Fruit fly (Drosophila melanogaster) whole organism, adult: ENCODE results near the gene CG8578.

Source experiments
- CG11617 ChIP-seq: fragments of 200-800 bp; sonication (Bioruptor generic); optimal IDR thresholded peaks from 2 replicates; lab custom pipeline; 2017; ENCODE audit warnings: mild to moderate bottlenecking, missing biosample characterization, missing genetic modification reagents, missing genetic modification characterization
- CG12768 ChIP-seq: fragments of 200-800 bp; sonication (Bioruptor generic); optimal IDR thresholded peaks from 2 replicates; lab custom pipeline; 2017; ENCODE audit warnings: missing biosample characterization, missing genetic modification characterization, mild to moderate bottlenecking, moderate library complexity, missing genetic modification reagents
- CG14711 ChIP-seq: fragments of 200-800 bp; sonication (Bioruptor generic); optimal IDR thresholded peaks from 2 replicates; lab custom pipeline; 2018; ENCODE audit warnings: missing biosample characterization, mild to moderate bottlenecking, missing genetic modification characterization, moderate library complexity
- CG1620 ChIP-seq: fragments of 200-800 bp; sonication (Bioruptor generic); optimal IDR thresholded peaks from 2 replicates; lab custom pipeline; 2016; ENCODE audit warnings: missing biosample characterization, missing genetic modification characterization
- CG33017 ChIP-seq: fragments of 200-800 bp; sonication (Bioruptor generic); optimal IDR thresholded peaks from 2 replicates; lab custom pipeline; 2018; ENCODE audit warnings: missing biosample characterization, mild to moderate bottlenecking, missing genetic modification characterization, moderate library complexity
- CG5204 ChIP-seq: fragments of 200-800 bp; sonication (Bioruptor generic); optimal IDR thresholded peaks from 2 replicates; lab custom pipeline; 2016; ENCODE audit warnings: missing biosample characterization, missing genetic modification characterization
- CG7045 ChIP-seq: fragments of 200-800 bp; sonication (Bioruptor generic); optimal IDR thresholded peaks from 2 replicates; lab custom pipeline; 2017; ENCODE audit warnings: missing biosample characterization, mild to moderate bottlenecking, missing genetic modification characterization
- CG7101 ChIP-seq: fragments of 200-800 bp; sonication (Bioruptor generic); optimal IDR thresholded peaks from 2 replicates; lab custom pipeline; 2018; ENCODE audit warnings: missing biosample characterization, mild to moderate bottlenecking, missing genetic modification characterization, moderate library complexity
- Clk ChIP-seq: fragments of 200-800 bp; sonication (Bioruptor generic); optimal IDR thresholded peaks from 2 replicates; lab custom pipeline; 2017; ENCODE audit warnings: missing biosample characterization, missing genetic modification characterization
- Crg-1 ChIP-seq: fragments of 200-800 bp; sonication (Bioruptor generic); optimal IDR thresholded peaks from 2 replicates; lab custom pipeline; 2016; ENCODE audit warnings: missing biosample characterization, missing genetic modification characterization
- Hr96 ChIP-seq: fragments of 200-800 bp; sonication (Bioruptor generic); optimal IDR thresholded peaks from 2 replicates; lab custom pipeline; 2016; ENCODE audit warnings: missing biosample characterization, missing genetic modification characterization
- Mnt ChIP-seq: fragments of 200-800 bp; sonication (Bioruptor generic); optimal IDR thresholded peaks from 2 replicates; lab custom pipeline; 2016; ENCODE audit warnings: missing biosample characterization, mild to moderate bottlenecking, missing genetic modification characterization
- bab1 ChIP-seq: fragments of 200-800 bp; sonication (Bioruptor generic); optimal IDR thresholded peaks from 3 replicates; lab custom pipeline; 2019; ENCODE audit warnings: missing biosample characterization, mild to moderate bottlenecking, missing genetic modification characterization, moderate library complexity
- cic ChIP-seq: fragments of 200-800 bp; sonication (Bioruptor generic); optimal IDR thresholded peaks from 2 replicates; lab custom pipeline; 2017; ENCODE audit warnings: missing biosample characterization, mild to moderate bottlenecking, missing genetic modification characterization, moderate library complexity
- cnc ChIP-seq, 2 experiments: fragments of >200 bp; optimal IDR thresholded peaks; 2 replicates each; lab custom pipeline; 2017
- kay ChIP-seq: fragments of 200-800 bp; sonication (Bioruptor generic); peaks from one replicate; lab custom pipeline; 2016; ENCODE audit warnings: missing biosample characterization, missing genetic modification characterization, borderline replicate concordance
- ovo ChIP-seq: fragments of 200-800 bp; sonication (Bioruptor generic); optimal IDR thresholded peaks from 2 replicates; lab custom pipeline; 2016; ENCODE audit warnings: missing biosample characterization, missing genetic modification characterization
- pad ChIP-seq: fragments of 200-800 bp; sonication (Bioruptor generic); optimal IDR thresholded peaks from 3 replicates; lab custom pipeline; 2017; ENCODE audit warnings: missing biosample characterization, missing genetic modification characterization, mild to moderate bottlenecking, moderate library complexity, missing genetic modification reagents
- tj ChIP-seq: fragments of 200-800 bp; sonication (Bioruptor generic); optimal IDR thresholded peaks from 3 replicates; lab custom pipeline; 2017; ENCODE audit warnings: missing biosample characterization, mild to moderate bottlenecking, missing genetic modification characterization, moderate library complexity
- toe ChIP-seq: fragments of 200-800 bp; sonication (Bioruptor generic); optimal IDR thresholded peaks from 2 replicates; lab custom pipeline; 2016; ENCODE audit warnings: missing biosample characterization, missing genetic modification characterization

The CG8578 gene

DNA sequence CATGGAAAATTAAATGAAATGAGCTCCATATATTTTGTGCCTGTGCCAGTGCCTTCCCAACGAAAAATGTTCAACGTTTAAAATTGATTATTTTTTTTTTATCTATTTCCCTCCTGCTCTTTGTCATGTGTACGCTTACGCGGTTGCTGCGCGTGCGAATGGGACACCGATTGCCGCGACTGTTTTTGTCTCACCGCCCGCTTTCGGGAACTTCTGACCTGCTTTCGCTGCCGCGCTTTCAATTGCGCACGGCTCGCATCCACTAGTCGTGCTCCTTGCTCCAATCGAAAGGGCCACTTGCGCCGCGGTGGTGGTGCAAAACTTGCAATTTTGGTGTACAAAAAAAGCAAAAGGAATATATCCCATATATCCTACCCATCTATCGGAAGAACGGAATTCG lies 16.2 kb downstream of the CG8578 start:
- TF ChIP-seq CG1620 (GFP tag; lab: Kevin White, UChicago) (no peak), CG12768 (GFP tag; lab: Kevin White, UChicago) (peak; percentile 28), toe (GFP tag; lab: Kevin White, UChicago) (peak; percentile 32), CG7045 (peak; percentile 8), CG33017 (tag; lab: Kevin White, UChicago) (no peak), Mnt (GFP tag; lab: Kevin White, UChicago) (peak; percentile 95), pad (peak; percentile 76), Crg-1 (GFP tag; lab: Kevin White, UChicago) (no peak), Clk (no peak), cic (GFP tag; lab: Kevin White, UChicago) (peak; percentile 64), CG5204 (GFP tag; lab: Kevin White, UChicago) (no peak), tj (GFP tag; lab: Kevin White, UChicago) (peak; percentile 88), bab1 (GFP tag; lab: Kevin White, UChicago) (peak; percentile 45), CG14711 (no peak), ovo (GFP tag; lab: Kevin White, UChicago) (peak; percentile 17), Hr96 (GFP tag; lab: Kevin White, UChicago) (no peak), CG11617 (peak; percentile 76), CG7101 (peak; percentile 31), kay (GFP tag; lab: Kevin White, UChicago) (no peak), cnc (optimal IDR thresholded peaks at IDR 0.05; lab: Kevin White, UChicago) (no peak)

DNA sequence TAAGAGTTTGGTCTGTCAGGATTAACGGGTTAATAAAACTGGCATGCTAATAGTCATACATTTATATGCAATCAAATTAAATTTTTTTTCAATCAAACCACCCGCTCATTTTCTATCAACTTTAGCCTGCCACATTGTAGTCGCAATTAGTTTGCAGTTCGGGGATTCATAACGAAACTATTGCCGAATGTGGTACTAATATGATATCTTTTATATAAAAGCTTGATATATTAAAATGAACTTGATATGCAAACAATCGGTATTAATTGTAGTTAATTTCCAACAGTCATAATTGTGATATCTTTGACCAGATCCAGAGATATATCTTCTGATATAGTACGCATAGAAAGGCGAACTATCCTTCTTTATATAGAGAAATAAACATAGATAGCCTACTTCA lies 21.8 kb downstream of the CG8578 start:
- no peak for TF ChIP-seq CG1620 (GFP tag; lab: Kevin White, UChicago)
- no peak for TF ChIP-seq CG11617
- no peak for TF ChIP-seq CG14711
- peak; percentile 60 for TF ChIP-seq kay (GFP tag; lab: Kevin White, UChicago)
- no peak for TF ChIP-seq tj (GFP tag; lab: Kevin White, UChicago)

DNA sequence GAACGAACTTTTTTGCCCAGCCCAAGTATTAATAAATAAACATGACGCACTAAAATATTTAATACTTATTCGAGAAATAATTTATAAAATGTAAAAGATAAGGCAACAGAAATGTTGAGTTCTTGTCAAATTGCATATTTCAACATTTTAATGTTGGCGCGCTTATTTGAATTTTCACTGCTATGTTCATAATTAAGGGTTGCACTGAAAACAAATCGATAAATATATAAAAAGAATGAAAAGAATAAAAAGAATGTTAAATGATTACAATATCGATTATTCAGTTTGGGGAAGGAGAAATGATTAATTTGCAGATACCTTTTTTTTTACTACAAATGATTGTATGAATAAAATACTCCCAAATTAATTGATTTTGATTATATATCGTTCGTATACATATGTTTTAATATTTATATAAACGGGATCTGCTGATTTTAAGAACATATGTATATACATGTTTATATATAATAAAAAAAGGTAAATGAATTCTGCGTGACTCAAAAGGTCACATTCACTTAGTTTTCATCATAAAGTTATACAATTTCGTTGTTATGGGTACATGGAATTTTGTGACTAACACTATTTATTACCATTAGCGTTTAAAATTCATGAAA lies 22.6 kb downstream of the CG8578 start:
- TF ChIP-seq CG1620 (GFP tag; lab: Kevin White, UChicago) (no peak), bab1 (GFP tag; lab: Kevin White, UChicago) (peak; percentile 29), kay (GFP tag; lab: Kevin White, UChicago) (peak; percentile 78), cic (GFP tag; lab: Kevin White, UChicago) (peak; percentile 3), toe (GFP tag; lab: Kevin White, UChicago) (no peak), CG5204 (GFP tag; lab: Kevin White, UChicago) (no peak), cnc (optimal IDR thresholded peaks at IDR 0.05; lab: Kevin White, UChicago) (no peak), CG7045 (no peak), Clk (no peak), Crg-1 (GFP tag; lab: Kevin White, UChicago) (no peak), CG14711 (peak; percentile 11), CG11617 (no peak), CG33017 (tag; lab: Kevin White, UChicago) (no peak)

DNA sequence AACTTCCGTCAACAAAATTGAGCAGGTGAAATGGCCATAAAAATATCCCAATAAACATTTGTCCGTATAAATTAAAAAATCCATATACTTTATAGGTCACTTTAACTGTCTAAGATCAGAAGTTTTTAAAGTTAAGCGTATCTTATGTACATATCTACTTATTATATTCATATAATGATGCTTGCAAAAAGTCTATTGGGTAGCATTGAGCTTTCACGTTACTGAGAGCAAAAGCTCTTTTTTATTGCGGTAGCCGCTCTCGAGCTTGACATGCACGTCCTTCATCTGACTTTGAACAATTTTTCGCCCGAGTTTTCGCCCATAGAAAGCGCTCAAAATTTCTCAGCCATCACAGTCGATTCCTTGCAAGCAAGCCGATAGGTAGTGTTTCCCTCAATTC lies 23.6 kb downstream of the CG8578 start, which contains the start of gene Gapdh2:
Gene Gapdh2 (plus strand): TSS at position 283 of the 400 bp plus-strand sequence.
- peak; percentile 100 for TF ChIP-seq CG7045
- TF ChIP-seq bab1 (GFP tag; lab: Kevin White, UChicago): peak; percentile 100
- peak; percentile 100 for TF ChIP-seq CG1620 (GFP tag; lab: Kevin White, UChicago)
- peak; percentile 100 for TF ChIP-seq Hr96 (GFP tag; lab: Kevin White, UChicago)
- TF ChIP-seq CG7101: peak; percentile 100
- TF ChIP-seq cnc (optimal IDR thresholded peaks at IDR 0.05; lab: Kevin White, UChicago): no peak
- peak; percentile 100 for TF ChIP-seq Mnt (GFP tag; lab: Kevin White, UChicago)
- TF ChIP-seq Clk: peak; percentile 98
- peak; percentile 100 for TF ChIP-seq ovo (GFP tag; lab: Kevin White, UChicago)
- peak; percentile 100 for TF ChIP-seq Crg-1 (GFP tag; lab: Kevin White, UChicago)
- TF ChIP-seq CG11617: peak; percentile 100
- peak; percentile 100 for TF ChIP-seq CG33017 (tag; lab: Kevin White, UChicago)
- peak; percentile 98 for TF ChIP-seq cic (GFP tag; lab: Kevin White, UChicago)
- peak; percentile 98 for TF ChIP-seq pad
- peak; percentile 100 for TF ChIP-seq CG12768 (GFP tag; lab: Kevin White, UChicago)
- TF ChIP-seq tj (GFP tag; lab: Kevin White, UChicago): peak; percentile 99
- TF ChIP-seq toe (GFP tag; lab: Kevin White, UChicago): peak; percentile 98
- TF ChIP-seq kay (GFP tag; lab: Kevin White, UChicago): peak; percentile 99
- peak; percentile 100 for TF ChIP-seq CG14711
- TF ChIP-seq CG5204 (GFP tag; lab: Kevin White, UChicago): peak; percentile 99

DNA sequence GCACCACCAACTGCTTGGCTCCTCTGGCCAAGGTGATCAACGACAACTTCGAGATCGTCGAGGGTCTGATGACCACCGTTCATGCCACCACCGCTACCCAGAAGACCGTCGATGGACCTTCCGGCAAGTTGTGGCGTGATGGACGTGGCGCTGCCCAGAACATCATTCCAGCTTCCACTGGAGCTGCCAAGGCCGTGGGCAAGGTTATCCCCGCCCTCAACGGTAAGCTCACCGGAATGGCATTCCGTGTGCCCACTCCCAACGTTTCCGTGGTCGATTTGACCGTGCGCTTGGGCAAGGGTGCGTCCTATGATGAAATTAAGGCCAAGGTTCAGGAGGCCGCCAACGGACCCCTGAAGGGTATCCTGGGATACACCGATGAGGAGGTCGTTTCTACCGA lies 24.5 kb downstream of the CG8578 start:
- TF ChIP-seq CG33017 (tag; lab: Kevin White, UChicago) (no peak), CG12768 (GFP tag; lab: Kevin White, UChicago) (no peak), CG11617 (no peak), CG7101 (no peak), toe (GFP tag; lab: Kevin White, UChicago) (no peak), Mnt (GFP tag; lab: Kevin White, UChicago) (no peak), cic (GFP tag; lab: Kevin White, UChicago) (no peak), ovo (GFP tag; lab: Kevin White, UChicago) (no peak), CG14711 (no peak), pad (no peak), CG7045 (no peak)

DNA sequence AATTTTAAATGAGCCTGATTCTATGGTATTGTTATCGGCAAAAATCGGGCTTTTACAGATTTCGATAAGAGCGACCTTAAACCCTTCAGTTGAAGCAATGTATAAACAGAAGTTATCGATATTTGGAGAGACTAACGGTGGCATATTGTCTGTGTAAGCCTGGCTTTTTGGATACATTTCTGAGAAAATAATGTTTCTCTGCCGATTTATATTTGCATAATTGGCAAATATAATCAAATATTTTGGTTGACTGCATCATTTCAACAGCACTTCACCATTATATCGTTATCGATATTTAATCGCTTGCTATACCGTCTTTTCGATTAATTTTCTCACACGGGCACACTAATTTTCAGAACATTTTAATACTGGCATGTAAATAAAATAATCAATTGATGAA lies 25.6 kb downstream of the CG8578 start, which contains the start of gene CG16952:
Gene CG16952 (plus strand): TSS at position 341 of the 400 bp plus-strand sequence.
- TF ChIP-seq CG11617 (peak; percentile 13), pad (peak; percentile 6), CG1620 (GFP tag; lab: Kevin White, UChicago) (peak; percentile 21), CG33017 (tag; lab: Kevin White, UChicago) (no peak), Mnt (GFP tag; lab: Kevin White, UChicago) (peak; percentile 40), Crg-1 (GFP tag; lab: Kevin White, UChicago) (no peak), kay (GFP tag; lab: Kevin White, UChicago) (no peak), CG7101 (peak; percentile 36)
